Worm (Caenorhabditis elegans) whole organism, mixed stage, embryonic: Measurements from ENCODE around the gene sup-26.

Source experiments
- M03D4.4 ChIP-seq: sonication (generic microtip); optimal IDR thresholded peaks from 2 replicates; lab custom pipeline; 2017; ENCODE audit warnings: mild to moderate bottlenecking, missing genetic modification characterization, missing compliant biosample characterization
- elt-1 ChIP-seq: sonication (generic microtip); optimal IDR thresholded peaks from 2 replicates; lab custom pipeline; 2017; ENCODE audit warnings: missing genetic modification characterization, mild to moderate bottlenecking, missing compliant biosample characterization, antibody characterized with exemption, moderate library complexity, borderline replicate concordance; ENCODE audit not compliant: insufficient read depth
- snpc-4 ChIP-seq: fragments of 150-350 bp; optimal IDR thresholded peaks from 2 replicates; lab custom pipeline; 2014; ENCODE audit warnings: missing biosample characterization, missing genetic modification characterization

DNA sequence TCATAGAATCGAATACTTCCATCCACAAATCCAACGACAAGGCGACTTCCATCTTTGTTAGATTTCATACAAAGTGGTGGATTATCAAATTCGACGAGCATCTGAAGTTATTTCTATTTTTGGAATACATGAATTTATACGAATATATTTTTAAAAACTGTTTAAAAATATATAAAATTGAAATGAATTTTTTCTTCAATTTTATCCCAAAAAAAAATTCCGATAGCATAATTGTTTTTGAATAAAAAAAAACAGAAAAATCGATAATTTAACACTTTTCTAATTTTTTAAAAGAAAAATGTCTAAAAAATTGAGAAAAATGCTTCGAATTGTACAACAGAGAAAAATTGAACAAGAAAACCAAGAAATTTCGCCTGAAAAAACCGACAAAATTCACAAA lies 32.5 kb downstream of the sup-26 start, which contains the start of gene Y44F5A.1:
- TF ChIP-seq snpc-4, result no peak
- TF ChIP-seq M03D4.4 (tag; lab: Kevin White, UChicago), result no peak
- TF ChIP-seq elt-1, result no peak
